Worm (Caenorhabditis elegans): ENCODE data around the gene F41G3.3.

F41G3.3 gene

DNA sequence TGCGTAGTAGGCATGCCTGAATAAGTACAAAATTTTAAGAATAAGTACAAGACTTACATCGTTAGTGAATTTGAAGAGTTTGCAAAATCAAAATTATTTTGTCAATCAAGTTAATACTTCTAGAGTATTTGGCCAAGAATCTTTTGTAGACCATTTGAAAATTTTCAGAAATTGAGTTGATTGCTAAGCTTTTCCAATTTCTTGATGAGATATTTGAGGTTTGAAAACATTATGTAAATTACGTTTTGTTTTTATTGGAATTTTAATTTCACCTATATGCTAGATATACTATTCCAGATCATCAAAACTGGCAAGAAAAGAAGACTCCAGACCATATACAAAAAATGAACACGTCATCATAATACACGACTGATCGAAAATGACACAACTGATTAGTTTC is 46.7 kb downstream of the F41G3.3 start, which contains the start of gene tab-1:
Gene tab-1 (plus strand): TSS at position 301 of the 400 bp plus-strand sequence.
- no peak for TF ChIP-seq mab-5 (tag; optimal IDR thresholded peaks at IDR 0.05)
- TF ChIP-seq lin-39 (tag; optimal IDR thresholded peaks at IDR 0.05), result no peak
- no peak for TF ChIP-seq peb-1 (tag; optimal IDR thresholded peaks at IDR 0.05)
- TF ChIP-seq sma-9 (GFP tag; optimal IDR thresholded peaks at IDR 0.05), result no peak
- no peak for TF ChIP-seq sma-9 (tag; optimal IDR thresholded peaks at IDR 0.05)
- TF ChIP-seq C34F6.9 (tag; optimal IDR thresholded peaks at IDR 0.05), result no peak
- TF ChIP-seq nhr-23 (tag; optimal IDR thresholded peaks at IDR 0.05), result no peak
- no peak for TF ChIP-seq nhr-25 (tag; optimal IDR thresholded peaks at IDR 0.05)
- TF ChIP-seq lsy-2 (tag; optimal IDR thresholded peaks at IDR 0.05), result no peak
- no peak for TF ChIP-seq snpc-4 (tag; optimal IDR thresholded peaks at IDR 0.05)
- no peak for TF ChIP-seq nhr-12 (tag; optimal IDR thresholded peaks at IDR 0.05)
- TF ChIP-seq R02D3.7 (tag; optimal IDR thresholded peaks at IDR 0.05), result no peak
- TF ChIP-seq ceh-16 (tag; optimal IDR thresholded peaks at IDR 0.05), result no peak
- no peak for TF ChIP-seq ceh-82 (tag; optimal IDR thresholded peaks at IDR 0.05)
- TF ChIP-seq ztf-11 (tag; optimal IDR thresholded peaks at IDR 0.05), result no peak
- TF ChIP-seq sma-3 (GFP tag; optimal IDR thresholded peaks at IDR 0.05), result no peak
- TF ChIP-seq unc-62 (GFP tag; optimal IDR thresholded peaks at IDR 0.05), result no peak
- TF ChIP-seq lin-11 (tag; optimal IDR thresholded peaks at IDR 0.05), result no peak
- no peak for TF ChIP-seq ZK546.5 (tag; optimal IDR thresholded peaks at IDR 0.05)
- TF ChIP-seq alr-1 (tag; optimal IDR thresholded peaks at IDR 0.05), result no peak

ce11 chrII:6807162-6807561 is 50.8 kb downstream of the F41G3.3 start, which contains the start of gene F31E8.5:
F31E8.5 (minus strand) TSS chrII:6807262.
- no peak for TF ChIP-seq nhr-129 (tag; optimal IDR thresholded peaks at IDR 0.05)
- no peak for TF ChIP-seq sma-3 (GFP tag; optimal IDR thresholded peaks at IDR 0.05)
- no peak for TF ChIP-seq ama-1 (optimal IDR thresholded peaks at IDR 0.05)
- no peak for TF ChIP-seq zag-1 (tag; optimal IDR thresholded peaks at IDR 0.05)
- TF ChIP-seq nhr-21 (tag; optimal IDR thresholded peaks at IDR 0.05), result no peak
- no peak for TF ChIP-seq lsy-2 (tag; optimal IDR thresholded peaks at IDR 0.05)
- TF ChIP-seq nhr-237 (tag; optimal IDR thresholded peaks at IDR 0.05), result no peak
- TF ChIP-seq skn-1 (tag; optimal IDR thresholded peaks at IDR 0.05), result no peak
- no peak for TF ChIP-seq alr-1 (tag; optimal IDR thresholded peaks at IDR 0.05)
- TF ChIP-seq Y55F3AM.14 (GFP tag; optimal IDR thresholded peaks at IDR 0.05), result no peak
- TF ChIP-seq lin-39 (tag; optimal IDR thresholded peaks at IDR 0.05), result no peak
- TF ChIP-seq ztf-1 (GFP tag; conservative IDR thresholded peaks at IDR 0.05), result no peak
- TF ChIP-seq peb-1 (tag; optimal IDR thresholded peaks at IDR 0.05), result no peak
- TF ChIP-seq elt-1 (tag; optimal IDR thresholded peaks at IDR 0.05), result no peak
- TF ChIP-seq sem-4 (tag; optimal IDR thresholded peaks at IDR 0.05), result no peak
- no peak for TF ChIP-seq C34F6.9 (tag; optimal IDR thresholded peaks at IDR 0.05)
- no peak for TF ChIP-seq ZK546.5 (tag; optimal IDR thresholded peaks at IDR 0.05)

- peak; percentile 82 for TF ChIP-seq unc-55 (GFP tag; optimal IDR thresholded peaks at IDR 0.05)
- peak in 1 of 2 experiments; percentile 38 for TF ChIP-seq lsy-2 (tag; optimal IDR thresholded peaks at IDR 0.05)
- no peak for TF ChIP-seq blmp-1 (tag; optimal IDR thresholded peaks at IDR 0.05; ENCODE audit: insufficient read depth)
- TF ChIP-seq zag-1 (tag; optimal IDR thresholded peaks at IDR 0.05), result peak; percentile 55
- no peak for TF ChIP-seq snpc-4 (tag; optimal IDR thresholded peaks at IDR 0.05)
- peak; percentile 40 for TF ChIP-seq nhr-129 (tag; optimal IDR thresholded peaks at IDR 0.05)
- peak; percentile 76 for TF ChIP-seq C34F6.9 (tag; optimal IDR thresholded peaks at IDR 0.05)
- TF ChIP-seq nhr-21 (tag; optimal IDR thresholded peaks at IDR 0.05), result no peak
- TF ChIP-seq dmd-4 (tag; optimal IDR thresholded peaks at IDR 0.05), result no peak
- peak; percentile 0 for TF ChIP-seq F13H6.1 (tag; optimal IDR thresholded peaks at IDR 0.05)
- no peak for TF ChIP-seq ceh-82 (tag; optimal IDR thresholded peaks at IDR 0.05)
- no peak for TF ChIP-seq ZK546.5 (tag; optimal IDR thresholded peaks at IDR 0.05)
- peak; percentile 46 for TF ChIP-seq lin-11 (tag; optimal IDR thresholded peaks at IDR 0.05)
- TF ChIP-seq sma-3 (GFP tag; optimal IDR thresholded peaks at IDR 0.05), result no peak
These were observed 52.2 kb downstream of the F41G3.3 start for ce11 chrII:6808539-6808938.

Measured in whole organism, L2 larva.